Fruit fly (Drosophila melanogaster) whole organism, prepupa: Measurements from ENCODE around the gene CG42371.

Experiments used
- CG10631 ChIP-seq: fragments of 200-800 bp; sonication (Bioruptor generic); optimal IDR thresholded peaks from 2 replicates; lab custom pipeline; 2016; ENCODE audit warnings: missing biosample characterization, missing genetic modification characterization
- CG11294 ChIP-seq: fragments of 200-800 bp; sonication (Bioruptor generic); IDR thresholded peaks from 2 replicates; pipeline ENCODE4 v1.3.6; 2022; ENCODE audit warnings: missing biosample characterization, missing genetic modification characterization
- CG1621 ChIP-seq: fragments of 200-800 bp; sonication (Bioruptor generic); optimal IDR thresholded peaks from 3 replicates; lab custom pipeline; 2018; ENCODE audit warnings: missing biosample characterization, mild to moderate bottlenecking, missing genetic modification characterization
- CG16779 ChIP-seq: fragments of 200-800 bp; sonication (Bioruptor generic); optimal IDR thresholded peaks from 3 replicates; lab custom pipeline; 2017; ENCODE audit warnings: missing biosample characterization, mild to moderate bottlenecking, missing genetic modification characterization
- CG32006 ChIP-seq: fragments of 200-800 bp; sonication (Bioruptor generic); optimal IDR thresholded peaks from 3 replicates; lab custom pipeline; 2017; ENCODE audit warnings: missing biosample characterization, mild to moderate bottlenecking, missing genetic modification characterization
- CG6792 ChIP-seq: fragments of 200-800 bp; sonication (Bioruptor generic); optimal IDR thresholded peaks from 3 replicates; lab custom pipeline; 2016; ENCODE audit warnings: missing biosample characterization, missing genetic modification characterization
- CG8319 ChIP-seq: fragments of 200-800 bp; sonication (Bioruptor generic); optimal IDR thresholded peaks from 3 replicates; lab custom pipeline; 2016; ENCODE audit warnings: missing biosample characterization, missing genetic modification characterization
- CG8632 ChIP-seq: fragments of 200-800 bp; sonication (Bioruptor generic); optimal IDR thresholded peaks from 3 replicates; lab custom pipeline; 2016; ENCODE audit warnings: missing biosample characterization, missing genetic modification characterization
- Gug ChIP-seq: fragments of 200-800 bp; sonication (Bioruptor generic); IDR thresholded peaks from 2 replicates; pipeline ENCODE4 v1.3.6; 2022; ENCODE audit warnings: missing biosample characterization, missing genetic modification characterization
- OdsH ChIP-seq: fragments of 200-800 bp; sonication (Bioruptor generic); optimal IDR thresholded peaks from 3 replicates; lab custom pipeline; 2016; ENCODE audit warnings: missing biosample characterization, missing genetic modification characterization
- Sox14 ChIP-seq: fragments of 200-800 bp; sonication (Bioruptor generic); optimal IDR thresholded peaks from 3 replicates; lab custom pipeline; 2016; ENCODE audit warnings: missing biosample characterization, missing genetic modification characterization
- cyc ChIP-seq: fragments of 200-800 bp; sonication (Bioruptor generic); optimal IDR thresholded peaks from 3 replicates; lab custom pipeline; 2016; ENCODE audit warnings: missing biosample characterization, missing genetic modification characterization
- fd85E ChIP-seq: fragments of 200-800 bp; sonication (Bioruptor generic); optimal IDR thresholded peaks from 3 replicates; lab custom pipeline; 2016; ENCODE audit warnings: missing biosample characterization, missing genetic modification characterization
- spab ChIP-seq: fragments of 200-800 bp; sonication (Bioruptor generic); optimal IDR thresholded peaks from 2 replicates; lab custom pipeline; 2017; ENCODE audit warnings: missing biosample characterization, mild to moderate bottlenecking, missing genetic modification characterization, missing genetic modification reagents

DNA sequence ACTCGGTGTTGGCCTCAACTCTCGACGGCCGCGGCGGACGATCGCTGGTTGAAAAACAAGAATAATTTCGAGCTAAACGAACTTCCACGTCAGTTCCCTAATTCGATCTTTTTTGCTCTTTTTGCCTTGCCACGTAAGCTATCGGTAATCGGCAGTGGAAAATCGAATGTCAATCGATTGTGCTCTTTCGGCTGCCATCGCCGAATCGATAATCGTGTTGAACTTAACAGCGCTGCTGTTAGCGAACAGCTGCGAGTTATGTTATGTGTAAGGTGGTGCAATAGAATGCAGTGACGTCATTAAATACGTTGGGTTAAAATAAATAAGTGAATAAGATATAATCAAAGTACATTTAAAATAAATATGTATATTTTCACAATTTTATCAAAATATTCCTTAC is 19.7 kb upstream of the CG42371 start, which contains the start of gene Sec24CD:
- TF ChIP-seq cyc (GFP tag; lab: Kevin White, UChicago) (no peak), CG6792 (no peak), Gug (GFP tag; lab: Robert Waterston, UW) (no peak), CG11294 (GFP tag; lab: Robert Waterston, UW) (no peak), CG8319 (no peak), fd85E (GFP tag; lab: Kevin White, UChicago) (no peak), CG32006 (GFP tag; lab: Kevin White, UChicago) (no peak), CG10631 (GFP tag; lab: Kevin White, UChicago) (no peak), Sox14 (GFP tag; lab: Kevin White, UChicago) (no peak), CG16779 (tag; lab: Kevin White, UChicago) (no peak), spab (no peak), OdsH (no peak), CG8632 (GFP tag; lab: Kevin White, UChicago) (no peak), CG1621 (tag; lab: Kevin White, UChicago) (no peak)
